Worm (Caenorhabditis elegans) whole organism, L1 larva: Measurements from ENCODE around the gene F26H11.4.

Source experiments
- C16A3.4 ChIP-seq: fragments of 150-350 bp; optimal IDR thresholded peaks from 2 replicates; lab custom pipeline; 2014; ENCODE audit warnings: missing biosample characterization, missing genetic modification characterization
- C34B4.2 ChIP-seq: sonication (generic microtip); optimal IDR thresholded peaks from 2 replicates; lab custom pipeline; 2017; ENCODE audit warnings: mild to moderate bottlenecking, missing genetic modification characterization, missing compliant biosample characterization
- F16B12.6 ChIP-seq: fragments of 150-350 bp; optimal IDR thresholded peaks from 2 replicates; lab custom pipeline; 2014; ENCODE audit warnings: missing biosample characterization, missing genetic modification characterization
- Y116A8C.19 ChIP-seq: sonication (generic microtip); optimal IDR thresholded peaks from 2 replicates; lab custom pipeline; 2016; ENCODE audit warnings: missing compliant biosample characterization, missing genetic modification characterization, borderline replicate concordance
- alr-1 ChIP-seq: fragments of 200-800 bp; sonication (Bioruptor generic); optimal IDR thresholded peaks from 2 replicates; lab custom pipeline; 2018; ENCODE audit warnings: borderline replicate concordance, mild to moderate bottlenecking, missing genetic modification characterization, missing compliant biosample characterization
- aly-2 ChIP-seq: fragments of 150-350 bp; optimal IDR thresholded peaks from 2 replicates; lab custom pipeline; 2014; ENCODE audit warnings: missing biosample characterization, missing genetic modification characterization
- blmp-1 ChIP-seq: fragments of 150-350 bp; optimal IDR thresholded peaks from 2 replicates; lab custom pipeline; 2014; ENCODE audit warnings: missing biosample characterization, missing genetic modification characterization
- ceh-8 ChIP-seq: fragments of 200-800 bp; sonication (Bioruptor generic); optimal IDR thresholded peaks from 2 replicates; lab custom pipeline; 2018; ENCODE audit warnings: mild to moderate bottlenecking, missing genetic modification characterization, moderate library complexity, missing compliant biosample characterization
- ceh-82 ChIP-seq, 3 experiments: fragments of 150-350 bp in 1 of 3; sonication (generic microtip) in 2 of 3; optimal IDR thresholded peaks; 2 replicates each; lab custom pipeline; 2014 to 2017; ENCODE audit warnings: missing biosample characterization in 3 of 3, missing genetic modification characterization in 3 of 3
- ceh-88 ChIP-seq: fragments of 200-800 bp; sonication (Bioruptor generic); IDR thresholded peaks from 2 replicates; pipeline ENCODE4 v1.3.6; 2022; ENCODE audit warnings: missing genetic modification characterization, missing compliant biosample characterization
- ceh-90 ChIP-seq: sonication (generic microtip); optimal IDR thresholded peaks from 2 replicates; lab custom pipeline; 2016; ENCODE audit warnings: missing genetic modification characterization, missing compliant biosample characterization
- ces-1 ChIP-seq: fragments of 150-350 bp; optimal IDR thresholded peaks from 2 replicates; lab custom pipeline; 2014; ENCODE audit warnings: missing biosample characterization, missing genetic modification reagents, missing genetic modification characterization
- dsc-1 ChIP-seq: sonication (generic microtip); optimal IDR thresholded peaks from 2 replicates; lab custom pipeline; 2016; ENCODE audit warnings: mild to moderate bottlenecking, missing genetic modification characterization, missing compliant biosample characterization
- efl-1 ChIP-seq, 4 experiments: fragments of 150-350 bp; optimal IDR thresholded peaks in 3 of 4; peaks in 1 of 4; 1 replicate in 1 of 4; 2 replicates in 3 of 4; lab custom pipeline; 2014; ENCODE audit warnings: missing biosample characterization in 2 of 4, missing genetic modification characterization in 2 of 4, missing genetic modification reagents in 2 of 4
- egl-13 ChIP-seq: sonication (generic microtip); optimal IDR thresholded peaks from 2 replicates; lab custom pipeline; 2016; ENCODE audit warnings: missing genotype, missing genetic modification reagents, missing genetic modification characterization, missing compliant biosample characterization
- egl-27 ChIP-seq, 2 experiments: fragments of 150-350 bp in 1 of 2; sonication (generic microtip); optimal IDR thresholded peaks; 3 replicates each; lab custom pipeline; 2017 to 2018; ENCODE audit warnings: missing biosample characterization in 2 of 2, missing genetic modification characterization in 2 of 2, missing genetic modification reagents in 2 of 2
- elt-2 ChIP-seq: sonication (generic microtip); optimal IDR thresholded peaks from 2 replicates; lab custom pipeline; 2016; ENCODE audit warnings: missing genetic modification characterization, mild to moderate bottlenecking, inconsistent platforms, missing compliant biosample characterization, missing genetic modification reagents
- elt-3 ChIP-seq, 6 experiments: fragments of 150-350 bp in 1 of 6; sonication (generic microtip); optimal IDR thresholded peaks; 2 replicates each; lab custom pipeline; 2017 to 2018; ENCODE audit warnings: missing biosample characterization in 6 of 6, missing genetic modification characterization in 6 of 6, inconsistent platforms in 1 of 6
- fkh-4 ChIP-seq: sonication (generic microtip); optimal IDR thresholded peaks from 2 replicates; lab custom pipeline; 2016; ENCODE audit warnings: missing compliant biosample characterization, missing genetic modification characterization, borderline replicate concordance
- fkh-8 ChIP-seq: sonication (generic microtip); optimal IDR thresholded peaks from 2 replicates; lab custom pipeline; 2016; ENCODE audit warnings: mild to moderate bottlenecking, missing genetic modification characterization, missing compliant biosample characterization
- fos-1 ChIP-seq: fragments of 150-350 bp; optimal IDR thresholded peaks from 2 replicates; lab custom pipeline; 2014; ENCODE audit warnings: missing biosample characterization, missing genetic modification characterization
- grh-1 ChIP-seq: fragments of 200-800 bp; sonication (Bioruptor generic); IDR thresholded peaks from 2 replicates; pipeline ENCODE4 v1.3.6; 2022; ENCODE audit warnings: missing genetic modification reagents, missing genetic modification characterization, missing compliant biosample characterization
- hlh-17 ChIP-seq: fragments of 200-800 bp; sonication (Bioruptor generic); optimal IDR thresholded peaks from 2 replicates; lab custom pipeline; 2018; ENCODE audit warnings: missing genetic modification characterization, mild to moderate bottlenecking, missing compliant biosample characterization, moderate library complexity, borderline replicate concordance
- hlh-4 ChIP-seq: sonication (generic microtip); optimal IDR thresholded peaks from 2 replicates; lab custom pipeline; 2016; ENCODE audit warnings: mild to moderate bottlenecking, missing genetic modification characterization, missing compliant biosample characterization
- hpl-2 ChIP-seq: fragments of 150-350 bp; optimal IDR thresholded peaks from 2 replicates; lab custom pipeline; 2014; ENCODE audit warnings: missing biosample characterization, missing genetic modification reagents, missing genetic modification characterization
- irx-1 ChIP-seq: sonication (generic microtip); optimal IDR thresholded peaks from 2 replicates; lab custom pipeline; 2016; ENCODE audit warnings: missing genetic modification characterization, missing compliant biosample characterization
- isw-1 ChIP-seq: fragments of 200-800 bp; sonication (Bioruptor generic); IDR thresholded peaks from 2 replicates; pipeline ENCODE4 v1.3.6; 2022; ENCODE audit warnings: missing genetic modification characterization, missing compliant biosample characterization
- lin-13 ChIP-seq: fragments of 150-350 bp; optimal IDR thresholded peaks from 2 replicates; lab custom pipeline; 2014; ENCODE audit warnings: missing biosample characterization, missing genetic modification reagents, missing genetic modification characterization
- lin-35 ChIP-seq, 2 experiments: fragments of 150-350 bp; optimal IDR thresholded peaks; 2 replicates each; lab custom pipeline; 2014; ENCODE audit warnings: missing biosample characterization in 2 of 2, missing genetic modification characterization in 2 of 2, missing genetic modification reagents in 2 of 2
- lir-3 ChIP-seq: sonication (generic microtip); optimal IDR thresholded peaks from 2 replicates; lab custom pipeline; 2016; ENCODE audit warnings: mild to moderate bottlenecking, missing genetic modification characterization, moderate library complexity, missing compliant biosample characterization; ENCODE audit not compliant: poor library complexity
- lsy-2 ChIP-seq, 2 experiments: fragments of 150-350 bp; optimal IDR thresholded peaks; 2 replicates each; lab custom pipeline; 2014; ENCODE audit warnings: missing biosample characterization in 2 of 2, missing genetic modification characterization in 2 of 2
- mdl-1 ChIP-seq, 2 experiments: fragments of 150-350 bp; optimal IDR thresholded peaks; 2 replicates each; lab custom pipeline; 2014 to 2017; ENCODE audit warnings: missing biosample characterization in 2 of 2, missing genetic modification characterization in 2 of 2, inconsistent platforms in 1 of 2
- nhr-12 ChIP-seq: sonication (generic microtip); optimal IDR thresholded peaks from 2 replicates; lab custom pipeline; 2017; ENCODE audit warnings: missing biosample characterization, missing genetic modification characterization
- nhr-19 ChIP-seq: fragments of 200-800 bp; sonication (Bioruptor generic); conservative IDR thresholded peaks from 2 replicates; pipeline ENCODE4 v1.3.6; 2022; ENCODE audit warnings: missing genetic modification characterization, missing compliant biosample characterization
- nhr-28 ChIP-seq: fragments of 150-350 bp; optimal IDR thresholded peaks from 2 replicates; lab custom pipeline; 2014; ENCODE audit warnings: missing biosample characterization, missing genetic modification characterization
- nhr-71 ChIP-seq: sonication (generic microtip); optimal IDR thresholded peaks from 2 replicates; lab custom pipeline; 2016; ENCODE audit warnings: mild to moderate bottlenecking, missing genetic modification characterization, moderate library complexity, missing compliant biosample characterization
- nhr-76 ChIP-seq: sonication (generic microtip); optimal IDR thresholded peaks from 2 replicates; lab custom pipeline; 2017; ENCODE audit warnings: missing biosample characterization, missing genetic modification characterization
- nhr-77 ChIP-seq: fragments of 150-350 bp; optimal IDR thresholded peaks from 2 replicates; lab custom pipeline; 2014; ENCODE audit warnings: missing biosample characterization, missing genetic modification characterization
- rnt-1 ChIP-seq: sonication (generic microtip); optimal IDR thresholded peaks from 2 replicates; lab custom pipeline; 2016; ENCODE audit warnings: mild to moderate bottlenecking, missing genetic modification characterization, moderate library complexity, missing compliant biosample characterization
- snu-23 ChIP-seq: sonication (generic microtip); optimal IDR thresholded peaks from 2 replicates; lab custom pipeline; 2016; ENCODE audit warnings: missing genetic modification characterization, missing compliant biosample characterization
- sptf-1 ChIP-seq: fragments of 150-350 bp; optimal IDR thresholded peaks from 2 replicates; lab custom pipeline; 2014; ENCODE audit warnings: missing biosample characterization, missing genetic modification characterization
- unc-130 ChIP-seq: fragments of 150-350 bp; optimal IDR thresholded peaks from 2 replicates; lab custom pipeline; 2017; ENCODE audit warnings: missing biosample characterization, missing genetic modification characterization, inconsistent platforms
- unc-30 ChIP-seq: sonication (generic microtip); optimal IDR thresholded peaks from 2 replicates; lab custom pipeline; 2017; ENCODE audit warnings: missing biosample characterization, missing genetic modification characterization
- unc-62 ChIP-seq: fragments of 150-350 bp; optimal IDR thresholded peaks from 2 replicates; lab custom pipeline; 2014; ENCODE audit warnings: missing biosample characterization, missing genetic modification reagents, missing genetic modification characterization
- unc-86 ChIP-seq: sonication (generic microtip); optimal IDR thresholded peaks from 2 replicates; lab custom pipeline; 2016; ENCODE audit warnings: missing genetic modification characterization, missing compliant biosample characterization
- unc-98 ChIP-seq: fragments of 200-800 bp; sonication (Bioruptor generic); IDR thresholded peaks from 2 replicates; pipeline ENCODE4 v1.3.6; 2022; ENCODE audit warnings: missing genetic modification characterization, missing compliant biosample characterization
- vab-15 ChIP-seq: sonication (generic microtip); optimal IDR thresholded peaks from 2 replicates; lab custom pipeline; 2017; ENCODE audit warnings: missing genotype, mild to moderate bottlenecking, missing genetic modification characterization, missing compliant biosample characterization
- xbp-1 ChIP-seq: sonication (generic microtip); optimal IDR thresholded peaks from 2 replicates; lab custom pipeline; 2016; ENCODE audit warnings: missing genetic modification characterization, missing compliant biosample characterization
- ztf-4 ChIP-seq: fragments of 150-350 bp; optimal IDR thresholded peaks from 2 replicates; lab custom pipeline; 2014; ENCODE audit warnings: missing biosample characterization, missing genetic modification characterization

The F26H11.4 gene

ce11 chrII:14393766-14394165 lies 14.6 kb upstream of the F26H11.4 start:
- TF ChIP-seq hpl-2 (GFP tag; lab: Kevin White, UChicago) = no peak
- TF ChIP-seq unc-98 (GFP tag; lab: Robert Waterston, UW) = no peak
- no peak for TF ChIP-seq egl-27 (tag; optimal IDR thresholded peaks at IDR 0.05; lab: Kevin White, UChicago)
- TF ChIP-seq F16B12.6 (tag; lab: Kevin White, UChicago) = no peak
- TF ChIP-seq nhr-12 (tag; lab: Kevin White, UChicago) = no peak
- TF ChIP-seq sptf-1 (tag; lab: Kevin White, UChicago) = no peak
- TF ChIP-seq isw-1 = no peak
- TF ChIP-seq fos-1 (tag; lab: Kevin White, UChicago) = no peak
- TF ChIP-seq fkh-4 (tag; lab: Kevin White, UChicago) = no peak
- no peak for TF ChIP-seq ztf-4 (tag; lab: Kevin White, UChicago)
- TF ChIP-seq aly-2 (tag; lab: Kevin White, UChicago) = no peak
- no peak for TF ChIP-seq elt-3 (tag; optimal IDR thresholded peaks at IDR 0.05; lab: Kevin White, UChicago)
- TF ChIP-seq fkh-8 (tag; lab: Kevin White, UChicago) = no peak
- no peak for TF ChIP-seq egl-13 (tag; lab: Kevin White, UChicago)
- no peak for TF ChIP-seq elt-2
- no peak for TF ChIP-seq mdl-1 (tag; optimal IDR thresholded peaks at IDR 0.05; lab: Kevin White, UChicago)
- no peak for TF ChIP-seq vab-15 (tag; lab: Kevin White, UChicago)
- no peak for TF ChIP-seq hlh-17 (GFP tag; lab: Kevin White, UChicago)
- TF ChIP-seq C34B4.2 = no peak
- TF ChIP-seq unc-62 (GFP tag; lab: Kevin White, UChicago) = no peak

- peak; percentile 74 for TF ChIP-seq isw-1
- peak; percentile 88 for TF ChIP-seq nhr-77 (tag; lab: Kevin White, UChicago)
- no peak for TF ChIP-seq alr-1
- peak; percentile 73 for TF ChIP-seq unc-86 (tag; lab: Kevin White, UChicago)
- peak; percentile 94 for TF ChIP-seq nhr-71 (tag; lab: Kevin White, UChicago)
- peak; percentile 64 to 91 (median 69) for TF ChIP-seq ceh-82 (tag; optimal IDR thresholded peaks at IDR 0.05; lab: Kevin White, UChicago)
- peak; percentile 72 for TF ChIP-seq lir-3 (tag; lab: Kevin White, UChicago)
- no peak for TF ChIP-seq unc-62 (GFP tag; lab: Kevin White, UChicago)
- peak; percentile 88 for TF ChIP-seq xbp-1 (tag; lab: Kevin White, UChicago)
- peak; percentile 81 for TF ChIP-seq lin-13 (GFP tag; lab: Kevin White, UChicago)
- TF ChIP-seq rnt-1 (tag; lab: Kevin White, UChicago) = peak; percentile 76
- TF ChIP-seq ceh-8 = peak; percentile 50
- peak; percentile 80 for TF ChIP-seq nhr-19 (GFP tag; lab: Robert Waterston, UW)
- no peak for TF ChIP-seq nhr-76 (tag; lab: Kevin White, UChicago)
- peak; percentile 28 for TF ChIP-seq hpl-2 (GFP tag; lab: Kevin White, UChicago)
- no peak for TF ChIP-seq unc-30 (tag; lab: Kevin White, UChicago)
- TF ChIP-seq Y116A8C.19 (tag; lab: Kevin White, UChicago) = no peak
- TF ChIP-seq vab-15 (tag; lab: Kevin White, UChicago) = no peak
- TF ChIP-seq aly-2 (tag; lab: Kevin White, UChicago) = peak; percentile 39
- no peak; the same call in 1 of the 2 replicates for TF ChIP-seq ceh-88 (GFP tag; lab: Robert Waterston, UW)
- peak; percentile 94 for TF ChIP-seq C16A3.4 (tag; lab: Kevin White, UChicago)
- peak; percentile 75 for TF ChIP-seq blmp-1
- peak; percentile 27 for TF ChIP-seq ceh-90 (tag; lab: Kevin White, UChicago)
- TF ChIP-seq lsy-2 (tag; optimal IDR thresholded peaks at IDR 0.05; lab: Kevin White, UChicago) = peak; percentile 87 to 95
- no peak for TF ChIP-seq hlh-4 (tag; lab: Kevin White, UChicago)
- peak; percentile 84 for TF ChIP-seq dsc-1 (tag; lab: Kevin White, UChicago)
- no peak for TF ChIP-seq fkh-4 (tag; lab: Kevin White, UChicago)
- TF ChIP-seq irx-1 = peak; percentile 79
- TF ChIP-seq unc-98 (GFP tag; lab: Robert Waterston, UW) = no peak
- no peak for TF ChIP-seq nhr-28 (tag; lab: Kevin White, UChicago)
- peak; percentile 77 for TF ChIP-seq egl-13 (tag; lab: Kevin White, UChicago)
- TF ChIP-seq ces-1 (GFP tag; lab: Kevin White, UChicago) = no peak
- TF ChIP-seq unc-130 (tag; lab: Kevin White, UChicago) = peak; percentile 99
- TF ChIP-seq snu-23 (GFP tag; lab: Kevin White, UChicago) = peak; percentile 95
- no peak for TF ChIP-seq grh-1 (GFP tag; lab: Robert Waterston, UW)
- peak in 2 of 6 experiments; percentile 45 to 93 for TF ChIP-seq elt-3 (tag; optimal IDR thresholded peaks at IDR 0.05; lab: Kevin White, UChicago)
- peak; percentile 89 to 91 for TF ChIP-seq lin-35 (GFP tag; optimal IDR thresholded peaks at IDR 0.05; lab: Kevin White, UChicago)
- TF ChIP-seq efl-1 (optimal IDR thresholded peaks at IDR 0.05; lab: Kevin White, UChicago) = peak; percentile 87 to 90
- TF ChIP-seq efl-1 (GFP tag; optimal IDR thresholded peaks at IDR 0.05 in 1 of 2; lab: Kevin White, UChicago) = peak; percentile 84 to 98
Measured at ce11 chrII:14399595-14399994, 8.8 kb upstream of the F26H11.4 start.
